Worm (Caenorhabditis elegans): Measurements from ENCODE around the gene str-174.

ce11 chrIV:4889613-4890012, 15.1 kb upstream of the str-174 start, which contains the start of gene sgnh-1:
- TF ChIP-seq him-1 (tag; optimal IDR thresholded peaks at IDR 0.05), result no peak
- TF ChIP-seq dao-5 (tag; optimal IDR thresholded peaks at IDR 0.05), result no peak
